Fruit fly (Drosophila melanogaster) S2 (cell line): ENCODE results near the gene Nuf2.

Source experiments
- CG8478 ChIP-seq: fragments of >200 bp; optimal IDR thresholded peaks from 2 replicates; lab custom pipeline; 2018
- CTCF ChIP-seq, 2 experiments: fragments of >200 bp; optimal IDR thresholded peaks; 2 replicates each; lab custom pipeline; 2018

- TF ChIP-seq CG8478, result no peak
- TF ChIP-seq CTCF (optimal IDR thresholded peaks at IDR 0.05; lab: Kevin White, UChicago), result peak in 1 of 2 experiments; percentile 35
Observed at dm6 chr2L:7049009-7049647, 16.5 kb downstream of the Nuf2 start.
